Fruit fly (Drosophila melanogaster): ENCODE results near the gene CG6833.

Gene CG6833

dm6 chr3L:14101421-14102130, 50.6 kb downstream of the CG6833 start:
- TF ChIP-seq sc (optimal IDR thresholded peaks at IDR 0.05): no peak
- TF ChIP-seq sc (GFP tag; optimal IDR thresholded peaks at IDR 0.05): peak; percentile 23
- no peak for TF ChIP-seq CG11247 (GFP tag; IDR thresholded peaks at IDR 0.05)
- TF ChIP-seq dimm (GFP tag; IDR thresholded peaks at IDR 0.05): no peak
- no peak for TF ChIP-seq CG15011 (GFP tag; optimal IDR thresholded peaks at IDR 0.05)
- TF ChIP-seq az2 (GFP tag; optimal IDR thresholded peaks at IDR 0.05): peak; percentile 34
- peak; percentile 59; the same call in 2 of the 3 replicates for TF ChIP-seq row (GFP tag; IDR thresholded peaks at IDR 0.05)
- TF ChIP-seq sisA (GFP tag; IDR thresholded peaks at IDR 0.05): 0 out of 2 replicates have a peak, but pooled peaks have one; percentile 29
- TF ChIP-seq MBD-R2 (GFP tag; IDR thresholded peaks at IDR 0.05): no peak
- no peak for TF ChIP-seq Max (GFP tag; optimal IDR thresholded peaks at IDR 0.05)
- no peak for TF ChIP-seq Vsx1 (GFP tag; optimal IDR thresholded peaks at IDR 0.05)
- TF ChIP-seq Ssrp (tag; optimal IDR thresholded peaks at IDR 0.05): peak; percentile 21
- TF ChIP-seq Mes4 (GFP tag; optimal IDR thresholded peaks at IDR 0.05): no peak
- no peak for TF ChIP-seq CG9215 (GFP tag; IDR thresholded peaks at IDR 0.05)
- TF ChIP-seq Hr3 (GFP tag; optimal IDR thresholded peaks at IDR 0.05): peak; percentile 9
- peak; percentile 8 for TF ChIP-seq CG14710 (tag; optimal IDR thresholded peaks at IDR 0.05)
- no peak for TF ChIP-seq psq (GFP tag; optimal IDR thresholded peaks at IDR 0.05)
- TF ChIP-seq CG2889 (GFP tag; IDR thresholded peaks at IDR 0.05): no peak
- TF ChIP-seq sens (GFP tag): peak; percentile 74
- no peak for TF ChIP-seq Mad (GFP tag; optimal IDR thresholded peaks at IDR 0.05)
- TF ChIP-seq unpg (GFP tag; optimal IDR thresholded peaks at IDR 0.05): no peak
- no peak for TF ChIP-seq z (GFP tag; IDR thresholded peaks at IDR 0.05)
- no peak for TF ChIP-seq aop (GFP tag; IDR thresholded peaks at IDR 0.05)
- peak; percentile 17 for TF ChIP-seq CG12219 (GFP tag; optimal IDR thresholded peaks at IDR 0.05)
- no peak; the same call in 1 of the 2 replicates for TF ChIP-seq CG31441 (GFP tag; IDR thresholded peaks at IDR 0.05)
- TF ChIP-seq tio (GFP tag; optimal IDR thresholded peaks at IDR 0.05): peak; percentile 4
- no peak for TF ChIP-seq tap (tag; optimal IDR thresholded peaks at IDR 0.05)
- peak in 1 of 3 experiments; percentile 51 for TF ChIP-seq lola (GFP tag; optimal IDR thresholded peaks at IDR 0.05)
- peak; percentile 7 for TF ChIP-seq CoRest (tag; optimal IDR thresholded peaks at IDR 0.05)
- peak; percentile 5 for TF ChIP-seq gsb-n (tag; optimal IDR thresholded peaks at IDR 0.05)
- no peak for TF ChIP-seq CG3838 (GFP tag; optimal IDR thresholded peaks at IDR 0.05)
- TF ChIP-seq CG7556 (GFP tag; optimal IDR thresholded peaks at IDR 0.05): peak; percentile 10
- no peak for TF ChIP-seq shn (GFP tag; optimal IDR thresholded peaks at IDR 0.05)
- 0 out of 3 replicates have a peak, but pooled peaks have one; percentile 47 for TF ChIP-seq zfh1 (GFP tag; IDR thresholded peaks at IDR 0.05)
- TF ChIP-seq CG15601 (tag; optimal IDR thresholded peaks at IDR 0.05): peak; percentile 31
- TF ChIP-seq ranshi (GFP tag; IDR thresholded peaks at IDR 0.05): peak; percentile 15; the same call in 1 of the 2 replicates
- no peak for TF ChIP-seq tup (GFP tag; optimal IDR thresholded peaks at IDR 0.05)
- TF ChIP-seq Fer3 (tag; optimal IDR thresholded peaks at IDR 0.05): no peak
- TF ChIP-seq ttk (GFP tag; IDR thresholded peaks at IDR 0.05): peak; percentile 20; the same call in 1 of the 2 replicates
- TF ChIP-seq br (optimal IDR thresholded peaks at IDR 0.05): no peak
- TF ChIP-seq fd96Cb (tag; optimal IDR thresholded peaks at IDR 0.05): peak; percentile 28
- no peak for TF ChIP-seq Lim3 (GFP tag; IDR thresholded peaks at IDR 0.05)
- no peak for TF ChIP-seq CG7745 (tag; optimal IDR thresholded peaks at IDR 0.05)
- TF ChIP-seq CG8359 (GFP tag; optimal IDR thresholded peaks at IDR 0.05; ENCODE audit: borderline replicate concordance): no peak
- TF ChIP-seq eyg (GFP tag; optimal IDR thresholded peaks at IDR 0.05): no peak
- TF ChIP-seq Six4 (GFP tag; optimal IDR thresholded peaks at IDR 0.05): no peak
- peak; percentile 22; the same call in 1 of the 2 replicates for TF ChIP-seq Xrp1 (GFP tag; IDR thresholded peaks at IDR 0.05)
- no peak for TF ChIP-seq bcd (GFP tag; optimal IDR thresholded peaks at IDR 0.05)
- peak; percentile 47; the same call in 1 of the 2 replicates for TF ChIP-seq CG17328 (GFP tag; IDR thresholded peaks at IDR 0.05)
- peak; percentile 32 for TF ChIP-seq PHDP (tag; optimal IDR thresholded peaks at IDR 0.05)
- no peak for TF ChIP-seq cad (GFP tag; optimal IDR thresholded peaks at IDR 0.05)

Data from whole organism, embryonic.